Worm (Caenorhabditis elegans) whole organism, young adult: Measurements from ENCODE around the gene fbxc-43.

Experiments
- B0336.3 ChIP-seq: fragments of 200-800 bp; sonication (Bioruptor generic); IDR thresholded peaks from 2 replicates; pipeline ENCODE4 v1.3.6; 2022; ENCODE audit warnings: missing genetic modification characterization, missing compliant biosample characterization
- C17E4.6 ChIP-seq: fragments of 200-800 bp; sonication (Bioruptor generic); IDR thresholded peaks from 2 replicates; pipeline ENCODE4 v1.3.6; 2022; ENCODE audit warnings: missing genetic modification reagents, missing genetic modification characterization, missing compliant biosample characterization
- F10E7.11 ChIP-seq: sonication (generic microtip); optimal IDR thresholded peaks from 2 replicates; lab custom pipeline; 2017; ENCODE audit warnings: mild to moderate bottlenecking, missing genetic modification characterization, moderate library complexity, missing compliant biosample characterization
- F33H1.4 ChIP-seq: fragments of 200-800 bp; sonication (Bioruptor generic); IDR thresholded peaks from 2 replicates; pipeline ENCODE4 v1.3.6; 2022; ENCODE audit warnings: missing genetic modification reagents, missing genetic modification characterization, missing compliant biosample characterization
- F39B2.1 ChIP-seq: fragments of 200-800 bp; sonication (Bioruptor generic); IDR thresholded peaks from 2 replicates; pipeline ENCODE4 v1.3.6; 2022; ENCODE audit warnings: missing genetic modification reagents, missing genetic modification characterization, missing compliant biosample characterization
- F57C9.4 ChIP-seq: sonication (generic microtip); optimal IDR thresholded peaks from 2 replicates; lab custom pipeline; 2017; ENCODE audit warnings: mild to moderate bottlenecking, missing genetic modification characterization, missing compliant biosample characterization
- Y67H2A.10 ChIP-seq: fragments of 200-800 bp; sonication (Bioruptor generic); conservative IDR thresholded peaks from 2 replicates; pipeline ENCODE4 v1.3.6; 2022; ENCODE audit warnings: missing genetic modification reagents, missing genetic modification characterization, missing compliant biosample characterization
- ama-1 ChIP-seq, 3 experiments: fragments of 150-350 bp in 1 of 3; sonication (generic microtip) in 2 of 3; optimal IDR thresholded peaks; 2 replicates each; lab custom pipeline; 2014 to 2018; ENCODE audit warnings: missing biosample characterization in 2 of 3, missing genetic modification characterization in 2 of 3, missing genetic modification reagents in 2 of 3
- aptf-3 ChIP-seq: fragments of 200-800 bp; sonication (Bioruptor generic); IDR thresholded peaks from 2 replicates; pipeline ENCODE4 v1.3.6; 2022; ENCODE audit warnings: missing genetic modification characterization, missing compliant biosample characterization
- attf-6 ChIP-seq: fragments of 200-800 bp; sonication (Bioruptor generic); IDR thresholded peaks from 2 replicates; pipeline ENCODE4 v1.3.6; 2022; ENCODE audit warnings: missing genetic modification reagents, missing genetic modification characterization, missing compliant biosample characterization
- die-1 ChIP-seq: sonication (generic microtip); optimal IDR thresholded peaks from 2 replicates; lab custom pipeline; 2016; ENCODE audit warnings: missing genotype, mild to moderate bottlenecking, missing genetic modification characterization, missing compliant biosample characterization
- dpff-1 ChIP-seq: sonication (generic microtip); optimal IDR thresholded peaks from 2 replicates; lab custom pipeline; 2017; ENCODE audit warnings: mild to moderate bottlenecking, missing genetic modification characterization, missing compliant biosample characterization
- efl-1 ChIP-seq: fragments of 150-350 bp; optimal IDR thresholded peaks from 2 replicates; lab custom pipeline; 2014; ENCODE audit warnings: missing biosample characterization, missing genetic modification reagents, missing genetic modification characterization
- egl-18 ChIP-seq: fragments of 200-800 bp; sonication (Bioruptor generic); IDR thresholded peaks from 2 replicates; pipeline ENCODE4 v1.3.6; 2022; ENCODE audit warnings: missing genetic modification reagents, missing genetic modification characterization, missing compliant biosample characterization
- egl-44 ChIP-seq: fragments of 200-800 bp; sonication (Bioruptor generic); IDR thresholded peaks from 2 replicates; pipeline ENCODE4 v1.3.6; 2022; ENCODE audit warnings: missing genetic modification reagents, missing genetic modification characterization, missing compliant biosample characterization
- ekl-4 ChIP-seq: fragments of 200-800 bp; sonication (Bioruptor generic); IDR thresholded peaks from 2 replicates; pipeline ENCODE4 v1.3.6; 2022; ENCODE audit warnings: missing genetic modification reagents, missing genetic modification characterization, missing compliant biosample characterization
- him-1 ChIP-seq: sonication (generic microtip); optimal IDR thresholded peaks from 2 replicates; lab custom pipeline; 2016; ENCODE audit warnings: missing genotype, missing genetic modification reagents, missing genetic modification characterization, missing compliant biosample characterization
- hsf-1 ChIP-seq: fragments of 200-800 bp; sonication (Bioruptor generic); IDR thresholded peaks from 2 replicates; pipeline ENCODE4 v1.3.6; 2022; ENCODE audit warnings: missing genetic modification reagents, missing genetic modification characterization, missing compliant biosample characterization
- lag-1 ChIP-seq: fragments of 200-800 bp; sonication (Bioruptor generic); IDR thresholded peaks from 2 replicates; pipeline ENCODE4 v1.3.6; 2022; ENCODE audit warnings: missing genetic modification reagents, missing genetic modification characterization, missing compliant biosample characterization
- lin-54 ChIP-seq: fragments of 200-800 bp; sonication (Bioruptor generic); optimal IDR thresholded peaks from 2 replicates; lab custom pipeline; 2018; ENCODE audit warnings: mild to moderate bottlenecking, missing genetic modification characterization, missing compliant biosample characterization
- lsl-1 ChIP-seq: fragments of 200-800 bp; sonication (Bioruptor generic); optimal IDR thresholded peaks from 2 replicates; lab custom pipeline; 2018; ENCODE audit warnings: mild to moderate bottlenecking, missing genetic modification characterization, moderate library complexity, missing compliant biosample characterization
- madf-10 ChIP-seq: sonication (generic microtip); optimal IDR thresholded peaks from 2 replicates; lab custom pipeline; 2016; ENCODE audit warnings: mild to moderate bottlenecking, missing genetic modification characterization, missing compliant biosample characterization
- mes-4 ChIP-seq: sonication (generic microtip); optimal IDR thresholded peaks from 2 replicates; lab custom pipeline; 2016; ENCODE audit warnings: missing genotype, missing genetic modification characterization, missing compliant biosample characterization
- nfya-2 ChIP-seq: fragments of 200-800 bp; sonication (Bioruptor generic); IDR thresholded peaks from 2 replicates; pipeline ENCODE4 v1.3.6; 2022; ENCODE audit warnings: missing genetic modification reagents, missing genetic modification characterization, missing compliant biosample characterization
- nfyb-1 ChIP-seq: fragments of 200-800 bp; sonication (Bioruptor generic); IDR thresholded peaks from 2 replicates; pipeline ENCODE4 v1.3.6; 2022; ENCODE audit warnings: missing genetic modification reagents, missing genetic modification characterization, missing compliant biosample characterization
- nhr-120 ChIP-seq: fragments of 200-800 bp; sonication (Bioruptor generic); IDR thresholded peaks from 2 replicates; pipeline ENCODE4 v1.3.6; 2022; ENCODE audit warnings: missing genetic modification characterization, missing compliant biosample characterization
- pha-4 ChIP-seq: fragments of 150-350 bp; sonication (generic microtip); optimal IDR thresholded peaks from 2 replicates; lab custom pipeline; 2014; ENCODE audit warnings: missing biosample characterization, missing genetic modification reagents, missing genetic modification characterization
- rpc-1 ChIP-seq, 2 experiments: fragments of 150-350 bp in 1 of 2; sonication (generic microtip) in 1 of 2; optimal IDR thresholded peaks; 2 replicates each; lab custom pipeline; 2014 to 2018; ENCODE audit warnings: missing biosample characterization in 1 of 2, missing genetic modification characterization in 1 of 2, missing genetic modification reagents in 1 of 2, missing genotype in 1 of 2
- snpc-1.3 ChIP-seq: sonication (generic microtip); optimal IDR thresholded peaks from 2 replicates; lab custom pipeline; 2017; ENCODE audit warnings: missing genetic modification characterization, mild to moderate bottlenecking, missing compliant biosample characterization, antibody characterized with exemption, moderate library complexity, missing genotype, missing genetic modification reagents; ENCODE audit not compliant: insufficient read depth
- sptf-2 ChIP-seq: fragments of 200-800 bp; sonication (Bioruptor generic); optimal IDR thresholded peaks from 2 replicates; lab custom pipeline; 2018; ENCODE audit warnings: mild to moderate bottlenecking, missing genetic modification characterization, missing compliant biosample characterization
- xnd-1 ChIP-seq: sonication (generic microtip); optimal IDR thresholded peaks from 2 replicates; lab custom pipeline; 2016; ENCODE audit warnings: missing genotype, missing genetic modification reagents, missing genetic modification characterization, missing compliant biosample characterization
- zfh-2 ChIP-seq: fragments of 200-800 bp; sonication (Bioruptor generic); conservative IDR thresholded peaks from 2 replicates; pipeline ENCODE4 v1.3.6; 2022; ENCODE audit warnings: missing genetic modification reagents, missing genetic modification characterization, missing compliant biosample characterization
- zim-3 ChIP-seq: sonication (generic microtip); optimal IDR thresholded peaks from 2 replicates; lab custom pipeline; 2017; ENCODE audit warnings: mild to moderate bottlenecking, missing genetic modification characterization, moderate library complexity, missing compliant biosample characterization
- ztf-18 ChIP-seq: sonication (generic microtip); optimal IDR thresholded peaks from 2 replicates; lab custom pipeline; 2016; ENCODE audit warnings: missing genotype, mild to moderate bottlenecking, missing genetic modification characterization, missing compliant biosample characterization
- ztf-26 ChIP-seq: sonication (generic microtip); optimal IDR thresholded peaks from 2 replicates; lab custom pipeline; 2017; ENCODE audit warnings: missing genetic modification characterization, missing compliant biosample characterization
- ztf-28 ChIP-seq: fragments of 200-800 bp; sonication (Bioruptor generic); IDR thresholded peaks from 2 replicates; pipeline ENCODE4 v1.3.6; 2022; ENCODE audit warnings: missing genetic modification reagents, missing genetic modification characterization, missing compliant biosample characterization

Gene fbxc-43

DNA sequence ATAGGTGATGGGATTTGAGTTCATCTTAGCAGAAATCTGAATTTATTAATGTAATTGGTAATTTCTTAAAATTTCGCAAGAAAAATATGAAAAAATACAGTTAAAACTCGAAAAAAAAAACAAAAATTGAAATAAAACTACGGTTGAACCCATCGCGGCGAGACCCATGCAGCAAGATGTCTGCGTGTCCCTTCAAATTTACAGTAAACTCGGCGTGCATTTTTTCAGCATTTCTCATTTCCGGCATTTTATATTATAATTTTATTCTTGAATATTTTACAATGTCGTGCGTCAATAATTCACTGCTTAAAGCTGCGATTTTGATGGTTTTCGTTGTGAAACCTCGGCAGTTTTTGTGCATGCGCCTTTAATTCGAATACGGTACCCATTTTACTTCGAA is at the start of gene fbxc-43:
fbxc-43 (minus strand) TSS at position 38 of the 400 bp plus-strand sequence.
- TF ChIP-seq F39B2.1 (GFP tag; lab: Robert Waterston, UW) (no peak), ztf-18 (tag; lab: Kevin White, UChicago) (no peak), lin-54 (GFP tag; lab: Kevin White, UChicago) (no peak), hsf-1 (no peak), rpc-1 (optimal IDR thresholded peaks at IDR 0.05; lab: Kevin White, UChicago) (no peak), rpc-1 (tag; optimal IDR thresholded peaks at IDR 0.05; lab: Kevin White, UChicago) (no peak), aptf-3 (no peak), zfh-2 (GFP tag; lab: Robert Waterston, UW) (no peak), nfya-2 (GFP tag; lab: Robert Waterston, UW) (no peak), lag-1 (GFP tag; lab: Robert Waterston, UW) (no peak), die-1 (no peak), mes-4 (tag; lab: Kevin White, UChicago) (no peak), sptf-2 (GFP tag; lab: Kevin White, UChicago) (no peak), F57C9.4 (tag; lab: Kevin White, UChicago) (no peak), ztf-26 (no peak), snpc-1.3 (tag; lab: Kevin White, UChicago) (no peak), dpff-1 (no peak), zim-3 (no peak), ztf-28 (no peak), F10E7.11 (tag; lab: Kevin White, UChicago) (no peak), Y67H2A.10 (GFP tag; lab: Robert Waterston, UW) (no peak), pha-4 (tag; lab: Kevin White, UChicago) (no peak), madf-10 (tag; lab: Kevin White, UChicago) (no peak), nhr-120 (GFP tag; lab: Robert Waterston, UW) (no peak), efl-1 (no peak), egl-18 (GFP tag; lab: Robert Waterston, UW) (no peak), xnd-1 (tag; lab: Kevin White, UChicago) (peak; percentile 63), attf-6 (GFP tag; lab: Robert Waterston, UW) (no peak), egl-44 (GFP tag; lab: Robert Waterston, UW) (no peak), ekl-4 (no peak), ama-1 (optimal IDR thresholded peaks at IDR 0.05; lab: Kevin White, UChicago) (no peak), ama-1 (GFP tag; optimal IDR thresholded peaks at IDR 0.05; lab: Kevin White, UChicago) (no peak), B0336.3 (GFP tag; lab: Robert Waterston, UW) (no peak), C17E4.6 (GFP tag; lab: Robert Waterston, UW) (no peak), lsl-1 (peak; percentile 72), F33H1.4 (GFP tag; lab: Robert Waterston, UW) (peak; percentile 75), him-1 (tag; lab: Kevin White, UChicago) (peak; percentile 24)

ce11 chrII:4284305-4285193 is 48.8 kb upstream of the fbxc-43 start:
- TF ChIP-seq nfyb-1 (GFP tag; lab: Robert Waterston, UW) (peak; percentile 66; the same call in 1 of the 2 replicates), attf-6 (GFP tag; lab: Robert Waterston, UW) (no peak)
